Worm (Caenorhabditis elegans): ENCODE results near the gene rps-13.

Gene rps-13

ce11 chrIII:6381584-6382391, 7.0 kb upstream of the rps-13 start, which contains the start of gene znf-622:
Gene znf-622, plus strand, starts transcription at chrIII:6381634.
- TF ChIP-seq egrh-3 (GFP tag; IDR thresholded peaks at IDR 0.05) (no peak), dpl-1 (GFP tag; optimal IDR thresholded peaks at IDR 0.05) (no peak), hmg-1.2 (GFP tag; IDR thresholded peaks at IDR 0.05) (no peak), aptf-3 (GFP tag; IDR thresholded peaks at IDR 0.05) (no peak), nhr-80 (tag; optimal IDR thresholded peaks at IDR 0.05) (no peak), gei-17 (GFP tag; optimal IDR thresholded peaks at IDR 0.05) (no peak), die-1 (tag; optimal IDR thresholded peaks at IDR 0.05) (no peak), let-526 (GFP tag; IDR thresholded peaks at IDR 0.05) (no peak), aptf-2 (GFP tag; conservative IDR thresholded peaks at IDR 0.05) (no peak), dpff-1 (tag; optimal IDR thresholded peaks at IDR 0.05) (no peak), ztf-28 (GFP tag; IDR thresholded peaks at IDR 0.05) (no peak), snpc-3.4 (tag; optimal IDR thresholded peaks at IDR 0.05) (no peak), hmg-20 (GFP tag; IDR thresholded peaks at IDR 0.05) (no peak), T26A5.8 (tag; optimal IDR thresholded peaks at IDR 0.05) (no peak), Y56A3A.18 (GFP tag; IDR thresholded peaks at IDR 0.05) (no peak), lsy-27 (tag; optimal IDR thresholded peaks at IDR 0.05; ENCODE audit: borderline replicate concordance, insufficient read depth) (no peak), pbrm-1 (GFP tag; IDR thresholded peaks at IDR 0.05) (no peak), ceh-58 (GFP tag; IDR thresholded peaks at IDR 0.05) (no peak)

ce11 chrIII:6380472-6380871, 5.7 kb upstream of the rps-13 start, which contains the start of gene C16A3.5:
Gene C16A3.5, plus strand, starts transcription at chrIII:6380772.
- TF ChIP-seq mcd-1 (GFP tag; IDR thresholded peaks at IDR 0.05) (0 out of 2 replicates have a peak, but pooled peaks have one; percentile 11), Y56A3A.18 (GFP tag; IDR thresholded peaks at IDR 0.05) (no peak)

- TF ChIP-seq lin-40 (tag; optimal IDR thresholded peaks at IDR 0.05) (peak; percentile 4), die-1 (tag; optimal IDR thresholded peaks at IDR 0.05) (no peak), ceh-91 (GFP tag; IDR thresholded peaks at IDR 0.05) (no peak), nhr-120 (GFP tag; IDR thresholded peaks at IDR 0.05) (no peak), ceh-79 (tag; optimal IDR thresholded peaks at IDR 0.05) (no peak), ekl-4 (GFP tag; IDR thresholded peaks at IDR 0.05) (no peak), Y53F4B.3 (GFP tag; IDR thresholded peaks at IDR 0.05) (no peak), lag-1 (GFP tag; IDR thresholded peaks at IDR 0.05) (no peak), Y79H2A.3 (GFP tag; conservative IDR thresholded peaks at IDR 0.05) (no peak), Y95B8A.8 (GFP tag; IDR thresholded peaks at IDR 0.05) (0 out of 2 replicates have a peak, but pooled peaks have one; percentile 19), T07F8.4 (tag; optimal IDR thresholded peaks at IDR 0.05) (no peak), snpc-1.3 (tag; optimal IDR thresholded peaks at IDR 0.05; ENCODE audit: insufficient read depth) (peak; percentile 13), lsl-1 (GFP tag; optimal IDR thresholded peaks at IDR 0.05) (peak; percentile 25), bed-1 (GFP tag; IDR thresholded peaks at IDR 0.05) (no peak), lir-1 (GFP tag; conservative IDR thresholded peaks at IDR 0.05) (no peak), tbp1 (GFP tag; optimal IDR thresholded peaks at IDR 0.05) (peak; percentile 15), rcor-1 (GFP tag; IDR thresholded peaks at IDR 0.05) (0 out of 2 replicates have a peak, but pooled peaks have one; percentile 17), xnd-1 (tag; optimal IDR thresholded peaks at IDR 0.05) (no peak), repo-1 (tag; optimal IDR thresholded peaks at IDR 0.05) (peak; percentile 27), mel-28 (tag; optimal IDR thresholded peaks at IDR 0.05; ENCODE audit: borderline replicate concordance) (no peak), D2030.7 (GFP tag; IDR thresholded peaks at IDR 0.05) (0 out of 2 replicates have a peak, but pooled peaks have one; percentile 19), ceh-58 (GFP tag; IDR thresholded peaks at IDR 0.05) (no peak), egrh-3 (GFP tag; IDR thresholded peaks at IDR 0.05) (no peak), lsy-27 (tag; optimal IDR thresholded peaks at IDR 0.05; ENCODE audit: borderline replicate concordance, insufficient read depth) (no peak), Y53G8AR.9 (GFP tag; conservative IDR thresholded peaks at IDR 0.05) (no peak), ztf-6 (GFP tag; IDR thresholded peaks at IDR 0.05) (no peak), efl-1 (GFP tag; optimal IDR thresholded peaks at IDR 0.05) (peak; percentile 39), cebp-1 (GFP tag; IDR thresholded peaks at IDR 0.05) (no peak), cebp-1 (tag; optimal IDR thresholded peaks at IDR 0.05) (peak; percentile 72)
Observed at ce11 chrIII:6379129-6379528, 4.3 kb upstream of the rps-13 start, which contains the start of gene C16A3.6. Gene C16A3.6, plus strand, starts transcription at chrIII:6379212.

All from whole organism, young adult.